Worm (Caenorhabditis elegans): ENCODE measurements around the gene sra-28.

- TF ChIP-seq dao-5 (tag; optimal IDR thresholded peaks at IDR 0.05): no peak
- no peak for TF ChIP-seq him-1 (tag; optimal IDR thresholded peaks at IDR 0.05)
These were observed 7.7 kb upstream of the sra-28 start, which contains the start of gene C56C10.6 for ce11 chrII:6581236-6581635.

All from whole organism, L4/young adult.